Fruit fly (Drosophila melanogaster): ENCODE measurements around the gene Syt12.

Gene Syt12

dm6 chrX:13402763-13403162, 43.7 kb downstream of the Syt12 start, which contains the start of gene CG12725:
CG12725 (minus strand) TSS chrX:13402863.
- TF ChIP-seq ttk (optimal IDR thresholded peaks at IDR 0.05) = no peak
- TF ChIP-seq Myc (optimal IDR thresholded peaks at IDR 0.05) = no peak
- no peak for TF ChIP-seq insv (optimal IDR thresholded peaks at IDR 0.05)
- no peak for TF ChIP-seq psq (optimal IDR thresholded peaks at IDR 0.05)
- no peak for TF ChIP-seq Sin3A (optimal IDR thresholded peaks at IDR 0.05)
- TF ChIP-seq h (optimal IDR thresholded peaks at IDR 0.05) = no peak

dm6 chrX:13403553-13403952, 44.5 kb downstream of the Syt12 start:
- TF ChIP-seq insv (optimal IDR thresholded peaks at IDR 0.05) = no peak
- TF ChIP-seq psq (optimal IDR thresholded peaks at IDR 0.05) = no peak
- TF ChIP-seq Sin3A (optimal IDR thresholded peaks at IDR 0.05) = no peak
- TF ChIP-seq h (optimal IDR thresholded peaks at IDR 0.05) = no peak
- no peak for TF ChIP-seq ttk (optimal IDR thresholded peaks at IDR 0.05)
- TF ChIP-seq Myc (optimal IDR thresholded peaks at IDR 0.05) = no peak

dm6 chrX:13403962-13404830, 45.1 kb downstream of the Syt12 start, which contains the start of gene GstT4:
GstT4 (plus strand) TSS chrX:13404749.
- TF ChIP-seq ttk (optimal IDR thresholded peaks at IDR 0.05) (no peak), psq (optimal IDR thresholded peaks at IDR 0.05) (peak; percentile 73)

dm6 chrX:13406293-13406692, 47.2 kb downstream of the Syt12 start:
- TF ChIP-seq h (optimal IDR thresholded peaks at IDR 0.05) = no peak
- TF ChIP-seq ttk (optimal IDR thresholded peaks at IDR 0.05) = no peak
- TF ChIP-seq Sin3A (optimal IDR thresholded peaks at IDR 0.05) = no peak
- TF ChIP-seq Myc (optimal IDR thresholded peaks at IDR 0.05) = no peak
- no peak for TF ChIP-seq psq (optimal IDR thresholded peaks at IDR 0.05)
- no peak for TF ChIP-seq insv (optimal IDR thresholded peaks at IDR 0.05)

- TF ChIP-seq insv (optimal IDR thresholded peaks at IDR 0.05) = no peak
- TF ChIP-seq psq (optimal IDR thresholded peaks at IDR 0.05) = no peak
- no peak for TF ChIP-seq Sin3A (optimal IDR thresholded peaks at IDR 0.05)
Observed at dm6 chrX:13407673-13408072, 48.6 kb downstream of the Syt12 start.

dm6 chrX:13410887-13411286, 51.8 kb downstream of the Syt12 start:
- TF ChIP-seq ttk (optimal IDR thresholded peaks at IDR 0.05) (no peak), Myc (optimal IDR thresholded peaks at IDR 0.05) (no peak), insv (optimal IDR thresholded peaks at IDR 0.05) (no peak), h (optimal IDR thresholded peaks at IDR 0.05) (no peak), psq (optimal IDR thresholded peaks at IDR 0.05) (no peak), Sin3A (optimal IDR thresholded peaks at IDR 0.05) (no peak)

- TF ChIP-seq ttk (optimal IDR thresholded peaks at IDR 0.05) (no peak), Sin3A (optimal IDR thresholded peaks at IDR 0.05) (no peak), h (optimal IDR thresholded peaks at IDR 0.05) (no peak), psq (optimal IDR thresholded peaks at IDR 0.05) (no peak), insv (optimal IDR thresholded peaks at IDR 0.05) (no peak), Myc (optimal IDR thresholded peaks at IDR 0.05) (no peak)
Observed at dm6 chrX:13411376-13411973, 52.4 kb downstream of the Syt12 start.

dm6 chrX:13412941-13413613, 54.0 kb downstream of the Syt12 start, which contains the start of the genes CG1998 and Set2:
CG1998 (minus strand) TSS chrX:13413074.
Set2 (plus strand) TSS chrX:13413242.
- no peak for TF ChIP-seq Sin3A (optimal IDR thresholded peaks at IDR 0.05)
- no peak for TF ChIP-seq h (optimal IDR thresholded peaks at IDR 0.05)
- TF ChIP-seq psq (optimal IDR thresholded peaks at IDR 0.05) = no peak
- no peak for TF ChIP-seq insv (optimal IDR thresholded peaks at IDR 0.05)
- TF ChIP-seq Myc (optimal IDR thresholded peaks at IDR 0.05) = no peak
- no peak for TF ChIP-seq ttk (optimal IDR thresholded peaks at IDR 0.05)

Data from Kc167 (cell line).